Worm (Caenorhabditis elegans) whole organism, early embryonic: ENCODE data around the gene rbm-22.

Source experiments
- B0310.2 ChIP-seq: sonication (generic microtip); optimal IDR thresholded peaks from 2 replicates; lab custom pipeline; 2016; ENCODE audit warnings: mild to moderate bottlenecking, missing genetic modification characterization, missing compliant biosample characterization
- F13C5.2 ChIP-seq: sonication (generic microtip); optimal IDR thresholded peaks from 2 replicates; lab custom pipeline; 2017; ENCODE audit warnings: mild to moderate bottlenecking, missing genetic modification characterization, inconsistent platforms, missing compliant biosample characterization
- ama-1 ChIP-seq: fragments of 150-350 bp; optimal IDR thresholded peaks from 2 replicates; lab custom pipeline; 2014
- ceh-36 ChIP-seq: sonication (generic microtip); optimal IDR thresholded peaks from 2 replicates; lab custom pipeline; 2016; ENCODE audit warnings: missing genetic modification characterization, inconsistent platforms, missing compliant biosample characterization
- hmg-4 ChIP-seq: fragments of 200-800 bp; sonication (Bioruptor generic); optimal IDR thresholded peaks from 2 replicates; lab custom pipeline; 2018; ENCODE audit warnings: mild to moderate bottlenecking, missing genetic modification characterization, missing compliant biosample characterization
- tbx-11 ChIP-seq: fragments of 200-800 bp; sonication (Bioruptor generic); IDR thresholded peaks from 2 replicates; pipeline ENCODE4 v1.3.6; 2022; ENCODE audit warnings: missing genetic modification characterization, missing compliant biosample characterization
- tra-4 ChIP-seq: sonication (generic microtip); optimal IDR thresholded peaks from 2 replicates; lab custom pipeline; 2017; ENCODE audit warnings: missing genetic modification characterization, missing compliant biosample characterization

DNA sequence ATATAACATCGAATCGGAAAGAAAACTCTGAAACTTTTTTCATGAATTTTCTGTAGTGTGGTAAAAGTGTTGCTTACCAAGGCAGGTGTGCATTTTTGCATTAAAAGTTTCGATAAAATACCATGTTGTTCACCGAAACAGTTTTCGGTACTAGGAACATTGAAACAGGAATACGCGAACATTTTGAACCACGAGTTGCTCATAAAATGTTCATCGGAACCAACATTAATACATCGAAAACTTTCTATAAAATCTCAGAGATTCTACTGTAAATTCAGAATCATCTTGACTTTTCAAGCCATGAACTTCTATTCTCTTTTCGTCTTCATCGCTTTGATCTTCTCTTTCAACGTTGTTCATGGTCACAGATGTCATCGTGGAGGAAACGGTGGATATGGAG lies 19.1 kb downstream of the rbm-22 start, which contains the start of gene fipr-15:
- TF ChIP-seq ama-1 (no peak), hmg-4 (GFP tag; lab: Kevin White, UChicago) (no peak), tra-4 (no peak), F13C5.2 (no peak), B0310.2 (tag; lab: Kevin White, UChicago) (no peak), ceh-36 (no peak), tbx-11 (GFP tag; lab: Robert Waterston, UW) (no peak)
